Fruit fly (Drosophila melanogaster) whole organism, embryonic: ENCODE measurements around the gene Cp36.

Experiments
- Bteb2 ChIP-seq: fragments of 200-800 bp; sonication (Bioruptor generic); optimal IDR thresholded peaks from 2 replicates; lab custom pipeline; 2016; ENCODE audit warnings: missing biosample characterization, missing genetic modification characterization
- CG15073 ChIP-seq: fragments of 200-800 bp; sonication (Bioruptor generic); optimal IDR thresholded peaks from 2 replicates; lab custom pipeline; 2016; ENCODE audit warnings: missing biosample characterization, missing genetic modification characterization
- CG7556 ChIP-seq: fragments of 200-800 bp; sonication (Bioruptor generic); optimal IDR thresholded peaks from 2 replicates; lab custom pipeline; 2017; ENCODE audit warnings: missing biosample characterization, mild to moderate bottlenecking, missing genetic modification characterization
- CG7987 ChIP-seq: fragments of 200-800 bp; sonication (Bioruptor generic); optimal IDR thresholded peaks from 2 replicates; lab custom pipeline; 2018; ENCODE audit warnings: missing biosample characterization, mild to moderate bottlenecking, missing genetic modification characterization, moderate library complexity
- GATAe ChIP-seq: fragments of 200-800 bp; sonication (Bioruptor generic); conservative IDR thresholded peaks from 2 replicates; pipeline ENCODE4 v1.3.6; 2022; ENCODE audit warnings: missing biosample characterization, missing genetic modification characterization
- Hr3 ChIP-seq: fragments of 200-800 bp; sonication (Bioruptor generic); optimal IDR thresholded peaks from 3 replicates; lab custom pipeline; 2016; ENCODE audit warnings: missing biosample characterization, missing genetic modification characterization
- cad ChIP-seq: fragments of >200 bp; optimal IDR thresholded peaks from 2 replicates; lab custom pipeline; 2017; ENCODE audit warnings: missing biosample characterization, missing genetic modification characterization
- cg ChIP-seq: fragments of 200-800 bp; sonication (Bioruptor generic); optimal IDR thresholded peaks from 3 replicates; lab custom pipeline; 2019; ENCODE audit warnings: missing biosample characterization, mild to moderate bottlenecking, missing genetic modification characterization, moderate library complexity
- insv ChIP-seq, 2 experiments: fragments of 200-800 bp; sonication (Bioruptor generic); optimal IDR thresholded peaks; 3 replicates each; lab custom pipeline; 2016 to 2018; ENCODE audit warnings: missing biosample characterization in 2 of 2, missing genetic modification characterization in 2 of 2

DNA sequence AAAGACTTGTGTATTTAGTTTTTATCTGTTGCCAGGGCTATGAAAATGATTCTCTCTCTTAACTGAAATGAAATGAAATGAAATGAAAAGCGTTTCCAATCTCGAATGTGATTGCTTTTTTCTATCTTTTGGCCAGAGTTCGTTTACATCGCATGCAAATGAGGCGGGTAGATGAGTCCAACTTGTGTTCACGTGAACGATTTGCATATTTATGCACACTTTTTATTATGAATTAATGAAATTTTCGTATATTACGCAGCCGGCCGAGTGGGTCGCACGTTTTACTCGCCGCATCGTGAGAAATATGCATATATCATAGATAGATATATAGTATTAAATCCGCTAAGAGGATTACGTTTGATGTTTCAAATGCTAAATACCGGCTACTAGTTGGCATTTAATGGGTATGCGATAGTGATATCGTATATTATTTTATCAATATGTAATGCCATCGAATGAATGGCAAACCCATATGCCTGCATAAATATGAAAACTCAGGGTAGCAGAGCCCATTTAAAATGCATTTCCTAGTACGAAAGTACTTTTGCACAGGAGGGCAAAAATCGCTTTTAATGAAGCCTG, 26.0 kb downstream of the Cp36 start:
- TF ChIP-seq CG15073 (GFP tag; lab: Kevin White, UChicago) (no peak), cad (GFP tag; lab: Kevin White, UChicago) (no peak), Bteb2 (no peak), CG7987 (GFP tag; lab: Kevin White, UChicago) (no peak), Hr3 (GFP tag; lab: Kevin White, UChicago) (no peak), GATAe (GFP tag; lab: Robert Waterston, UW) (no peak), CG7556 (GFP tag; lab: Kevin White, UChicago) (no peak), cg (GFP tag; lab: Kevin White, UChicago) (no peak), insv (GFP tag; optimal IDR thresholded peaks at IDR 0.05; lab: Kevin White, UChicago) (no peak)
